Worm (Caenorhabditis elegans): ENCODE data around the gene T04C12.8.

Gene T04C12.8

ce11 chrV:11040020-11040419, 29.1 kb downstream of the T04C12.8 start, which contains the start of gene C45B11.9:
TSS of gene C45B11.9 (plus strand) at chrV:11040320.
- TF ChIP-seq skn-1 (tag; optimal IDR thresholded peaks at IDR 0.05) (no peak), lin-11 (tag; optimal IDR thresholded peaks at IDR 0.05) (no peak), nhr-12 (tag; optimal IDR thresholded peaks at IDR 0.05) (no peak), ama-1 (optimal IDR thresholded peaks at IDR 0.05) (no peak), lin-39 (tag; optimal IDR thresholded peaks at IDR 0.05) (no peak), nhr-129 (tag; optimal IDR thresholded peaks at IDR 0.05) (no peak), nhr-77 (tag; optimal IDR thresholded peaks at IDR 0.05) (no peak), ceh-82 (tag; optimal IDR thresholded peaks at IDR 0.05) (no peak), nhr-23 (tag; optimal IDR thresholded peaks at IDR 0.05) (no peak), sma-9 (GFP tag; optimal IDR thresholded peaks at IDR 0.05) (no peak), sma-9 (tag; optimal IDR thresholded peaks at IDR 0.05) (no peak), nhr-237 (tag; optimal IDR thresholded peaks at IDR 0.05) (no peak), egl-27 (tag; optimal IDR thresholded peaks at IDR 0.05) (no peak), ZK546.5 (tag; optimal IDR thresholded peaks at IDR 0.05) (no peak), elt-1 (tag; optimal IDR thresholded peaks at IDR 0.05) (no peak), mab-5 (tag; optimal IDR thresholded peaks at IDR 0.05) (no peak), elt-3 (tag; optimal IDR thresholded peaks at IDR 0.05) (no peak), ceh-16 (tag; optimal IDR thresholded peaks at IDR 0.05) (no peak)

- TF ChIP-seq lin-13 (GFP tag; optimal IDR thresholded peaks at IDR 0.05): peak; percentile 84
- no peak for TF ChIP-seq elt-3 (tag; optimal IDR thresholded peaks at IDR 0.05)
- TF ChIP-seq ceh-16 (tag; optimal IDR thresholded peaks at IDR 0.05): no peak
- TF ChIP-seq nhr-11 (tag; optimal IDR thresholded peaks at IDR 0.05): no peak
- TF ChIP-seq aly-2 (tag; optimal IDR thresholded peaks at IDR 0.05): no peak
- no peak for TF ChIP-seq alr-1 (tag; optimal IDR thresholded peaks at IDR 0.05)
- TF ChIP-seq nhr-12 (tag; optimal IDR thresholded peaks at IDR 0.05): no peak
- no peak for TF ChIP-seq nhr-10 (tag; optimal IDR thresholded peaks at IDR 0.05)
- TF ChIP-seq ceh-82 (tag; optimal IDR thresholded peaks at IDR 0.05): no peak
- TF ChIP-seq nhr-21 (tag; optimal IDR thresholded peaks at IDR 0.05): peak; percentile 39
- TF ChIP-seq Y55F3AM.14 (GFP tag; optimal IDR thresholded peaks at IDR 0.05): peak; percentile 37
- no peak for TF ChIP-seq dmd-4 (tag; optimal IDR thresholded peaks at IDR 0.05)
- no peak for TF ChIP-seq unc-62 (GFP tag; optimal IDR thresholded peaks at IDR 0.05)
- no peak for TF ChIP-seq R02D3.7 (tag; optimal IDR thresholded peaks at IDR 0.05)
- peak; percentile 76 for TF ChIP-seq fos-1 (tag; optimal IDR thresholded peaks at IDR 0.05)
- no peak for TF ChIP-seq peb-1 (tag; optimal IDR thresholded peaks at IDR 0.05)
- TF ChIP-seq nhr-6 (tag; optimal IDR thresholded peaks at IDR 0.05): peak; percentile 75
- peak; percentile 55 for TF ChIP-seq egl-27 (tag; optimal IDR thresholded peaks at IDR 0.05)
- peak; percentile 62 for TF ChIP-seq sma-9 (GFP tag; optimal IDR thresholded peaks at IDR 0.05)
- TF ChIP-seq sma-9 (tag; optimal IDR thresholded peaks at IDR 0.05): no peak
- TF ChIP-seq nhr-237 (tag; optimal IDR thresholded peaks at IDR 0.05): no peak
- TF ChIP-seq mab-5 (tag; optimal IDR thresholded peaks at IDR 0.05): no peak
- no peak for TF ChIP-seq nhr-23 (tag; optimal IDR thresholded peaks at IDR 0.05)
- no peak for TF ChIP-seq unc-39 (tag; optimal IDR thresholded peaks at IDR 0.05)
- no peak for TF ChIP-seq lin-39 (tag; optimal IDR thresholded peaks at IDR 0.05)
- peak; percentile 39 for TF ChIP-seq blmp-1 (tag; optimal IDR thresholded peaks at IDR 0.05; ENCODE audit: insufficient read depth)
- TF ChIP-seq sem-4 (tag; optimal IDR thresholded peaks at IDR 0.05): peak; percentile 45
- TF ChIP-seq F13H6.1 (tag; optimal IDR thresholded peaks at IDR 0.05): peak; percentile 81
- TF ChIP-seq lsy-2 (tag; optimal IDR thresholded peaks at IDR 0.05): peak; percentile 38 to 85
- peak; percentile 95 for TF ChIP-seq unc-55 (GFP tag; optimal IDR thresholded peaks at IDR 0.05)
- TF ChIP-seq ama-1 (optimal IDR thresholded peaks at IDR 0.05): no peak
- peak; percentile 12 for TF ChIP-seq zag-1 (tag; optimal IDR thresholded peaks at IDR 0.05)
- TF ChIP-seq sma-3 (GFP tag; optimal IDR thresholded peaks at IDR 0.05): peak; percentile 93
- peak; percentile 69 for TF ChIP-seq gmeb-1 (tag; optimal IDR thresholded peaks at IDR 0.05)
- TF ChIP-seq skn-1 (tag; optimal IDR thresholded peaks at IDR 0.05): no peak
- TF ChIP-seq nhr-77 (tag; optimal IDR thresholded peaks at IDR 0.05): no peak
- TF ChIP-seq ztf-1 (GFP tag; conservative IDR thresholded peaks at IDR 0.05): no peak
- TF ChIP-seq ztf-11 (tag; optimal IDR thresholded peaks at IDR 0.05): no peak
- no peak for TF ChIP-seq mdl-1 (tag; optimal IDR thresholded peaks at IDR 0.05)
- TF ChIP-seq nhr-25 (tag; optimal IDR thresholded peaks at IDR 0.05): peak; percentile 76
- peak; percentile 90 for TF ChIP-seq nhr-129 (tag; optimal IDR thresholded peaks at IDR 0.05)
- TF ChIP-seq C34F6.9 (tag; optimal IDR thresholded peaks at IDR 0.05): peak; percentile 93
- no peak for TF ChIP-seq snpc-4 (tag; optimal IDR thresholded peaks at IDR 0.05)
- TF ChIP-seq mbf-1 (tag; optimal IDR thresholded peaks at IDR 0.05): no peak
- no peak for TF ChIP-seq lin-11 (tag; optimal IDR thresholded peaks at IDR 0.05)
- no peak for TF ChIP-seq elt-1 (tag; optimal IDR thresholded peaks at IDR 0.05)
- TF ChIP-seq ZK546.5 (tag; optimal IDR thresholded peaks at IDR 0.05): no peak
- peak; percentile 74 for TF ChIP-seq crh-2 (tag; optimal IDR thresholded peaks at IDR 0.05)
- TF ChIP-seq ztf-4 (tag; optimal IDR thresholded peaks at IDR 0.05): no peak
These were observed 29.7 kb downstream of the T04C12.8 start, which contains the start of gene pak-2 for ce11 chrV:11039379-11039954. TSS of gene pak-2 (minus strand) at chrV:11039429.

Data from whole organism, L2 larva.